Fruit fly (Drosophila melanogaster): ENCODE measurements around the gene CG5096.

The CG5096 gene

dm6 chr2L:10381890-10382450 is at the start of gene CG5096:
Gene CG5096, plus strand, starts transcription at chr2L:10382263.
- TF ChIP-seq brk (GFP tag; optimal IDR thresholded peaks at IDR 0.05) (peak; percentile 69), psq (GFP tag; optimal IDR thresholded peaks at IDR 0.05) (peak; percentile 59), Hr83 (GFP tag; optimal IDR thresholded peaks at IDR 0.05; ENCODE audit: poor library complexity, severe bottlenecking) (no peak), CG32264 (GFP tag; optimal IDR thresholded peaks at IDR 0.05) (peak; percentile 33), jim (GFP tag; optimal IDR thresholded peaks at IDR 0.05) (no peak), fru (GFP tag; optimal IDR thresholded peaks at IDR 0.05) (peak; percentile 90), GATAd (GFP tag; optimal IDR thresholded peaks at IDR 0.05) (no peak), CrebA (GFP tag; optimal IDR thresholded peaks at IDR 0.05; ENCODE audit: borderline replicate concordance) (no peak), Dif (GFP tag; optimal IDR thresholded peaks at IDR 0.05; ENCODE audit: partially characterized antibody) (no peak), Myc (optimal IDR thresholded peaks at IDR 0.05) (no peak), Abd-B (GFP tag; optimal IDR thresholded peaks at IDR 0.05) (no peak), N (GFP tag; optimal IDR thresholded peaks at IDR 0.05) (no peak), Rel (GFP tag; optimal IDR thresholded peaks at IDR 0.05) (no peak), Rel (tag; optimal IDR thresholded peaks at IDR 0.05) (peak; percentile 96), Hr78 (GFP tag; optimal IDR thresholded peaks at IDR 0.05) (no peak), dl (GFP tag; optimal IDR thresholded peaks at IDR 0.05; ENCODE audit: insufficient read depth in 1 of 2, partially characterized antibody in 2 of 2) (no peak), OdsH (GFP tag; optimal IDR thresholded peaks at IDR 0.05) (peak; percentile 84), pan (optimal IDR thresholded peaks at IDR 0.05) (no peak), lola (GFP tag; optimal IDR thresholded peaks at IDR 0.05) (no peak), h (GFP tag; optimal IDR thresholded peaks at IDR 0.05) (peak; percentile 91), tai (GFP tag; optimal IDR thresholded peaks at IDR 0.05) (peak; percentile 11), usp (GFP tag; optimal IDR thresholded peaks at IDR 0.05) (no peak), Dfd (GFP tag; optimal IDR thresholded peaks at IDR 0.05) (no peak), woc (GFP tag; optimal IDR thresholded peaks at IDR 0.05) (peak; percentile 56), HLH106 (tag; optimal IDR thresholded peaks at IDR 0.05) (peak; percentile 74), sage (GFP tag; optimal IDR thresholded peaks at IDR 0.05) (peak; percentile 38), br (GFP tag; optimal IDR thresholded peaks at IDR 0.05) (no peak), sv (GFP tag; optimal IDR thresholded peaks at IDR 0.05) (peak; percentile 77), Jra (GFP tag; optimal IDR thresholded peaks at IDR 0.05) (peak; percentile 31), ey (GFP tag; optimal IDR thresholded peaks at IDR 0.05) (peak; percentile 80), foxo (GFP tag; optimal IDR thresholded peaks at IDR 0.05) (peak; percentile 49 to 87), Mio (GFP tag; optimal IDR thresholded peaks at IDR 0.05) (no peak), dmrt93B (GFP tag; optimal IDR thresholded peaks at IDR 0.05) (no peak), Hnf4 (GFP tag; optimal IDR thresholded peaks at IDR 0.05) (peak; percentile 67), dsf (GFP tag; optimal IDR thresholded peaks at IDR 0.05; ENCODE audit: borderline replicate concordance) (peak; percentile 4), CG9705 (GFP tag; optimal IDR thresholded peaks at IDR 0.05) (no peak), Sp1 (GFP tag; optimal IDR thresholded peaks at IDR 0.05) (peak; percentile 80), rgr (GFP tag; optimal IDR thresholded peaks at IDR 0.05) (peak; percentile 85), Vsx2 (GFP tag; optimal IDR thresholded peaks at IDR 0.05; ENCODE audit: partially characterized antibody) (no peak)

dm6 chr2L:10333091-10333991 is 48.7 kb upstream of the CG5096 start, which contains the start of gene GATAd:
Gene GATAd, plus strand, starts transcription at chr2L:10333734.
- TF ChIP-seq dl (GFP tag; optimal IDR thresholded peaks at IDR 0.05; ENCODE audit: insufficient read depth in 1 of 2, partially characterized antibody in 2 of 2) (no peak), Abd-B (GFP tag; optimal IDR thresholded peaks at IDR 0.05) (no peak), fru (GFP tag; optimal IDR thresholded peaks at IDR 0.05) (no peak), sv (GFP tag; optimal IDR thresholded peaks at IDR 0.05) (no peak), Rel (GFP tag; optimal IDR thresholded peaks at IDR 0.05) (no peak), Rel (tag; optimal IDR thresholded peaks at IDR 0.05) (peak; percentile 35), rgr (GFP tag; optimal IDR thresholded peaks at IDR 0.05) (no peak), HLH106 (tag; optimal IDR thresholded peaks at IDR 0.05) (no peak), CrebA (GFP tag; optimal IDR thresholded peaks at IDR 0.05; ENCODE audit: borderline replicate concordance) (no peak), pan (optimal IDR thresholded peaks at IDR 0.05) (no peak), lola (GFP tag; optimal IDR thresholded peaks at IDR 0.05) (no peak), psq (GFP tag; optimal IDR thresholded peaks at IDR 0.05) (no peak), dsf (GFP tag; optimal IDR thresholded peaks at IDR 0.05; ENCODE audit: borderline replicate concordance) (no peak), brk (GFP tag; optimal IDR thresholded peaks at IDR 0.05) (peak; percentile 56), usp (GFP tag; optimal IDR thresholded peaks at IDR 0.05) (no peak), Vsx2 (GFP tag; optimal IDR thresholded peaks at IDR 0.05; ENCODE audit: partially characterized antibody) (no peak), Myc (optimal IDR thresholded peaks at IDR 0.05) (peak; percentile 71), Hr83 (GFP tag; optimal IDR thresholded peaks at IDR 0.05; ENCODE audit: poor library complexity, severe bottlenecking) (peak; percentile 50), Hnf4 (GFP tag; optimal IDR thresholded peaks at IDR 0.05) (no peak), CG9705 (GFP tag; optimal IDR thresholded peaks at IDR 0.05) (no peak), dmrt93B (GFP tag; optimal IDR thresholded peaks at IDR 0.05) (no peak), woc (GFP tag; optimal IDR thresholded peaks at IDR 0.05) (peak; percentile 2), br (GFP tag; optimal IDR thresholded peaks at IDR 0.05) (no peak)
